Worm (Caenorhabditis elegans) whole organism, L2 larva: ENCODE results near the gene Y54G2A.73.

Experiments
- C34F6.9 ChIP-seq: fragments of 150-350 bp; optimal IDR thresholded peaks from 2 replicates; lab custom pipeline; 2014; ENCODE audit warnings: missing biosample characterization, missing genetic modification characterization
- F13H6.1 ChIP-seq: sonication (generic microtip); optimal IDR thresholded peaks from 2 replicates; lab custom pipeline; 2016; ENCODE audit warnings: missing genetic modification characterization, missing compliant biosample characterization
- ZK546.5 ChIP-seq: sonication (generic microtip); optimal IDR thresholded peaks from 2 replicates; lab custom pipeline; 2017; ENCODE audit warnings: missing biosample characterization, missing genetic modification characterization
- alr-1 ChIP-seq: fragments of 150-350 bp; optimal IDR thresholded peaks from 2 replicates; lab custom pipeline; 2014; ENCODE audit warnings: missing biosample characterization, missing genetic modification characterization
- aly-2 ChIP-seq: fragments of 150-350 bp; optimal IDR thresholded peaks from 2 replicates; lab custom pipeline; 2014; ENCODE audit warnings: missing biosample characterization, missing genetic modification characterization
- ama-1 ChIP-seq: fragments of 150-350 bp; optimal IDR thresholded peaks from 2 replicates; lab custom pipeline; 2018; ENCODE audit warnings: inconsistent platforms
- blmp-1 ChIP-seq: sonication (generic microtip); optimal IDR thresholded peaks from 2 replicates; lab custom pipeline; 2017; ENCODE audit warnings: missing genetic modification characterization, mild to moderate bottlenecking, missing compliant biosample characterization, antibody characterized with exemption, moderate library complexity; ENCODE audit not compliant: insufficient read depth
- ceh-16 ChIP-seq: fragments of 150-350 bp; optimal IDR thresholded peaks from 2 replicates; lab custom pipeline; 2014; ENCODE audit warnings: missing biosample characterization, missing genetic modification characterization
- ceh-82 ChIP-seq: fragments of 150-350 bp; optimal IDR thresholded peaks from 2 replicates; lab custom pipeline; 2014; ENCODE audit warnings: missing biosample characterization, missing genetic modification characterization
- crh-2 ChIP-seq: sonication (generic microtip); optimal IDR thresholded peaks from 2 replicates; lab custom pipeline; 2017; ENCODE audit warnings: missing biosample characterization, missing genetic modification characterization
- egl-27 ChIP-seq: sonication (generic microtip); optimal IDR thresholded peaks from 3 replicates; lab custom pipeline; 2017; ENCODE audit warnings: missing biosample characterization, missing genetic modification reagents, missing genetic modification characterization
- elt-3 ChIP-seq: sonication (generic microtip); optimal IDR thresholded peaks from 2 replicates; lab custom pipeline; 2017; ENCODE audit warnings: missing biosample characterization, missing genetic modification characterization
- fos-1 ChIP-seq: fragments of 150-350 bp; optimal IDR thresholded peaks from 2 replicates; lab custom pipeline; 2014; ENCODE audit warnings: missing biosample characterization, missing genetic modification characterization
- gmeb-1 ChIP-seq: fragments of 150-350 bp; optimal IDR thresholded peaks from 2 replicates; lab custom pipeline; 2014; ENCODE audit warnings: missing biosample characterization, missing genetic modification characterization
- lin-11 ChIP-seq: fragments of 150-350 bp; sonication (generic microtip); optimal IDR thresholded peaks from 2 replicates; lab custom pipeline; 2014; ENCODE audit warnings: missing biosample characterization, missing genetic modification characterization, inconsistent platforms, mixed read lengths
- lin-13 ChIP-seq: fragments of 150-350 bp; optimal IDR thresholded peaks from 2 replicates; lab custom pipeline; 2014; ENCODE audit warnings: missing biosample characterization, missing genetic modification reagents, missing genetic modification characterization
- lsy-2 ChIP-seq, 2 experiments: fragments of 150-350 bp in 1 of 2; sonication (generic microtip) in 1 of 2; optimal IDR thresholded peaks; 2 replicates each; lab custom pipeline; 2014 to 2017; ENCODE audit warnings: missing biosample characterization in 2 of 2, missing genetic modification characterization in 2 of 2
- mbf-1 ChIP-seq: sonication (generic microtip); optimal IDR thresholded peaks from 2 replicates; lab custom pipeline; 2017; ENCODE audit warnings: missing biosample characterization, missing genetic modification characterization
- mdl-1 ChIP-seq, 2 experiments: fragments of 150-350 bp in 1 of 2; sonication (generic microtip) in 1 of 2; optimal IDR thresholded peaks; 2 replicates each; lab custom pipeline; 2017; ENCODE audit warnings: missing biosample characterization in 2 of 2, missing genetic modification characterization in 2 of 2
- nhr-10 ChIP-seq: sonication (generic microtip); optimal IDR thresholded peaks from 2 replicates; lab custom pipeline; 2017; ENCODE audit warnings: missing biosample characterization, missing genetic modification characterization
- nhr-11 ChIP-seq: fragments of 150-350 bp; optimal IDR thresholded peaks from 2 replicates; lab custom pipeline; 2014; ENCODE audit warnings: missing biosample characterization, missing genetic modification characterization
- nhr-129 ChIP-seq: fragments of 150-350 bp; optimal IDR thresholded peaks from 2 replicates; lab custom pipeline; 2014; ENCODE audit warnings: missing biosample characterization, missing genetic modification characterization
- nhr-21 ChIP-seq: fragments of 150-350 bp; optimal IDR thresholded peaks from 2 replicates; lab custom pipeline; 2014; ENCODE audit warnings: missing biosample characterization, missing genetic modification characterization
- nhr-23 ChIP-seq: fragments of 150-350 bp; optimal IDR thresholded peaks from 2 replicates; lab custom pipeline; 2014; ENCODE audit warnings: missing biosample characterization, missing genetic modification reagents, missing genetic modification characterization
- nhr-25 ChIP-seq: fragments of 150-350 bp; sonication (generic microtip); optimal IDR thresholded peaks from 3 replicates; lab custom pipeline; 2014; ENCODE audit warnings: missing biosample characterization, missing genetic modification characterization
- nhr-6 ChIP-seq: fragments of 150-350 bp; optimal IDR thresholded peaks from 2 replicates; lab custom pipeline; 2014; ENCODE audit warnings: missing biosample characterization, missing genetic modification characterization
- nhr-77 ChIP-seq: fragments of 150-350 bp; optimal IDR thresholded peaks from 2 replicates; lab custom pipeline; 2014; ENCODE audit warnings: missing biosample characterization, missing genetic modification characterization
- peb-1 ChIP-seq: fragments of 150-350 bp; optimal IDR thresholded peaks from 2 replicates; lab custom pipeline; 2014; ENCODE audit warnings: missing biosample characterization, missing genetic modification characterization
- skn-1 ChIP-seq: sonication (generic microtip); optimal IDR thresholded peaks from 2 replicates; lab custom pipeline; 2017; ENCODE audit warnings: missing biosample characterization, missing genetic modification characterization
- sma-3 ChIP-seq: sonication (generic microtip); optimal IDR thresholded peaks from 2 replicates; lab custom pipeline; 2016; ENCODE audit warnings: missing genetic modification reagents, missing genetic modification characterization, missing compliant biosample characterization
- sma-9 ChIP-seq, 2 experiments: fragments of 150-350 bp in 1 of 2; sonication (generic microtip) in 1 of 2; optimal IDR thresholded peaks; 2 replicates each; lab custom pipeline; 2014 to 2016; ENCODE audit warnings: missing genetic modification characterization in 2 of 2, mild to moderate bottlenecking in 1 of 2, missing biosample characterization in 1 of 2, missing compliant biosample characterization in 1 of 2, missing genetic modification reagents in 1 of 2, moderate library complexity in 1 of 2
- snpc-4 ChIP-seq: fragments of 150-350 bp; optimal IDR thresholded peaks from 2 replicates; lab custom pipeline; 2014; ENCODE audit warnings: missing biosample characterization, missing genetic modification characterization
- unc-39 ChIP-seq: fragments of 150-350 bp; optimal IDR thresholded peaks from 2 replicates; lab custom pipeline; 2014; ENCODE audit warnings: missing biosample characterization, missing genetic modification characterization
- ztf-11 ChIP-seq: sonication (generic microtip); optimal IDR thresholded peaks from 2 replicates; lab custom pipeline; 2017; ENCODE audit warnings: missing biosample characterization, missing genetic modification characterization
- ztf-4 ChIP-seq: fragments of 150-350 bp; optimal IDR thresholded peaks from 2 replicates; lab custom pipeline; 2014; ENCODE audit warnings: missing biosample characterization, missing genetic modification characterization

The Y54G2A.73 gene

ce11 chrIV:2978384-2978783 is 30.3 kb downstream of the Y54G2A.73 start, which contains the start of gene lad-2:
lad-2 (minus strand) TSS chrIV:2978484.
- TF ChIP-seq nhr-21 (tag; lab: Kevin White, UChicago) (no peak), ama-1 (no peak), alr-1 (tag; lab: Kevin White, UChicago) (no peak), C34F6.9 (no peak), snpc-4 (tag; lab: Kevin White, UChicago) (no peak), mdl-1 (tag; optimal IDR thresholded peaks at IDR 0.05; lab: Kevin White, UChicago) (no peak), F13H6.1 (tag; lab: Kevin White, UChicago) (no peak), blmp-1 (tag; lab: Kevin White, UChicago) (no peak), nhr-129 (tag; lab: Kevin White, UChicago) (no peak)

- TF ChIP-seq nhr-25 (tag; lab: Kevin White, UChicago) (no peak), egl-27 (no peak), peb-1 (tag; lab: Kevin White, UChicago) (no peak), nhr-21 (tag; lab: Kevin White, UChicago) (no peak), sma-3 (GFP tag; lab: Kevin White, UChicago) (no peak), unc-39 (tag; lab: Kevin White, UChicago) (no peak), nhr-23 (no peak), nhr-11 (tag; lab: Kevin White, UChicago) (no peak), skn-1 (tag; lab: Kevin White, UChicago) (no peak), aly-2 (tag; lab: Kevin White, UChicago) (no peak), nhr-77 (tag; lab: Kevin White, UChicago) (no peak), alr-1 (tag; lab: Kevin White, UChicago) (no peak), sma-9 (GFP tag; optimal IDR thresholded peaks at IDR 0.05; lab: Kevin White, UChicago) (no peak), sma-9 (tag; optimal IDR thresholded peaks at IDR 0.05; lab: Kevin White, UChicago) (no peak), crh-2 (tag; lab: Kevin White, UChicago) (no peak), lsy-2 (tag; optimal IDR thresholded peaks at IDR 0.05; lab: Kevin White, UChicago) (no peak), ama-1 (no peak)
These were observed 37.6 kb downstream of the Y54G2A.73 start for ce11 chrIV:2971060-2971459.

ce11 chrIV:2969399-2969990 is 39.2 kb downstream of the Y54G2A.73 start, which contains the start of gene Y54G2A.57:
Y54G2A.57 (plus strand) TSS chrIV:2969940.
- TF ChIP-seq sma-3 (GFP tag; lab: Kevin White, UChicago), result no peak
- no peak for TF ChIP-seq nhr-10 (tag; lab: Kevin White, UChicago)
- TF ChIP-seq nhr-21 (tag; lab: Kevin White, UChicago), result no peak
- TF ChIP-seq nhr-6 (tag; lab: Kevin White, UChicago), result no peak
- TF ChIP-seq lin-13 (GFP tag; lab: Kevin White, UChicago), result no peak
- TF ChIP-seq ztf-11 (tag; lab: Kevin White, UChicago), result no peak
- no peak for TF ChIP-seq gmeb-1
- TF ChIP-seq ceh-82 (tag; lab: Kevin White, UChicago), result no peak
- TF ChIP-seq unc-39 (tag; lab: Kevin White, UChicago), result no peak
- TF ChIP-seq nhr-11 (tag; lab: Kevin White, UChicago), result no peak
- TF ChIP-seq, all 48 proteins: peak for 0

- TF ChIP-seq skn-1 (tag; lab: Kevin White, UChicago), result no peak
- no peak for TF ChIP-seq ztf-4 (tag; lab: Kevin White, UChicago)
- no peak for TF ChIP-seq nhr-21 (tag; lab: Kevin White, UChicago)
- no peak for TF ChIP-seq sma-3 (GFP tag; lab: Kevin White, UChicago)
- no peak for TF ChIP-seq ZK546.5 (tag; lab: Kevin White, UChicago)
- no peak for TF ChIP-seq elt-3 (tag; lab: Kevin White, UChicago)
- no peak for TF ChIP-seq fos-1 (tag; lab: Kevin White, UChicago)
- no peak for TF ChIP-seq ceh-16 (tag; lab: Kevin White, UChicago)
- no peak for TF ChIP-seq nhr-23
- TF ChIP-seq lin-11 (tag; lab: Kevin White, UChicago), result no peak
- no peak for TF ChIP-seq snpc-4 (tag; lab: Kevin White, UChicago)
- TF ChIP-seq mbf-1 (tag; lab: Kevin White, UChicago), result no peak
- TF ChIP-seq gmeb-1, result no peak
These were observed 41.8 kb downstream of the Y54G2A.73 start for ce11 chrIV:2966884-2967283.
